Fruit fly (Drosophila melanogaster) whole organism, prepupa: Measurements from ENCODE around the gene CG13972.

Experiments used
- Hr38 ChIP-seq: sonication (Bioruptor generic); optimal IDR thresholded peaks from 2 replicates; lab custom pipeline; 2016; ENCODE audit warnings: missing biosample characterization, missing genetic modification characterization
- Hr4 ChIP-seq: fragments of 200-800 bp; sonication (Bioruptor generic); optimal IDR thresholded peaks from 3 replicates; lab custom pipeline; 2016; ENCODE audit warnings: missing biosample characterization, missing genetic modification characterization
- OdsH ChIP-seq: fragments of 200-800 bp; sonication (Bioruptor generic); optimal IDR thresholded peaks from 3 replicates; lab custom pipeline; 2016; ENCODE audit warnings: missing biosample characterization, missing genetic modification characterization
- Sox102F ChIP-seq: fragments of 200-800 bp; sonication (Bioruptor generic); optimal IDR thresholded peaks from 2 replicates; lab custom pipeline; 2016; ENCODE audit warnings: missing biosample characterization, mild to moderate bottlenecking, missing genetic modification characterization
- eg ChIP-seq: fragments of 200-800 bp; sonication (Bioruptor generic); IDR thresholded peaks from 3 replicates; pipeline ENCODE4 v1.3.6; 2022; ENCODE audit warnings: missing biosample characterization, missing genetic modification characterization
- fd59A ChIP-seq: fragments of 200-800 bp; sonication (Bioruptor generic); optimal IDR thresholded peaks from 2 replicates; lab custom pipeline; 2017; ENCODE audit warnings: missing biosample characterization, mild to moderate bottlenecking, missing genetic modification characterization, missing genetic modification reagents
- pdm3 ChIP-seq: fragments of 200-800 bp; sonication (Bioruptor generic); optimal IDR thresholded peaks from 3 replicates; lab custom pipeline; 2016; ENCODE audit warnings: missing biosample characterization, missing genetic modification characterization

- TF ChIP-seq pdm3 (GFP tag; lab: Kevin White, UChicago) = no peak
- no peak for TF ChIP-seq OdsH
- TF ChIP-seq Sox102F (GFP tag; lab: Kevin White, UChicago) = no peak
- no peak for TF ChIP-seq eg (GFP tag; lab: Robert Waterston, UW)
- TF ChIP-seq fd59A (GFP tag; lab: Kevin White, UChicago) = no peak
- TF ChIP-seq Hr4 (GFP tag; lab: Kevin White, UChicago) = no peak
- TF ChIP-seq Hr38 (GFP tag; lab: Kevin White, UChicago) = no peak
Observed at dm6 chr3R:27502856-27503255, 14.2 kb downstream of the CG13972 start, which contains the start of gene CG5402.
